Fruit fly (Drosophila melanogaster) whole organism, embryonic: ENCODE data around the gene ast.

Experiments used
- Awh ChIP-seq: fragments of 200-800 bp; sonication (Bioruptor generic); IDR thresholded peaks from 2 replicates; pipeline ENCODE4, ENCODE4 v1.3.6; 2022; ENCODE audit warnings: missing biosample characterization, missing genetic modification characterization
- Bgb ChIP-seq: fragments of 200-800 bp; sonication (Bioruptor generic); IDR thresholded peaks from 2 replicates; pipeline ENCODE4 v1.3.6; 2022; ENCODE audit warnings: missing biosample characterization, missing genetic modification characterization; ENCODE audit not compliant: partially characterized antibody
- CG1024 ChIP-seq: fragments of 200-800 bp; sonication (Bioruptor generic); IDR thresholded peaks from 2 replicates; pipeline ENCODE4 v1.3.6; 2022; ENCODE audit warnings: missing biosample characterization, missing genetic modification characterization
- CG10321 ChIP-seq: fragments of 200-800 bp; sonication (Bioruptor generic); IDR thresholded peaks from 2 replicates; pipeline ENCODE4 v1.3.6; 2022; ENCODE audit warnings: missing biosample characterization, missing genetic modification characterization
- CG10366 ChIP-seq: fragments of 200-800 bp; sonication (Bioruptor generic); IDR thresholded peaks from 2 replicates; pipeline ENCODE4 v1.3.6; 2022; ENCODE audit warnings: missing biosample characterization, missing genetic modification characterization
- CG10654 ChIP-seq: fragments of 200-800 bp; sonication (Bioruptor generic); optimal IDR thresholded peaks from 2 replicates; lab custom pipeline; 2016; ENCODE audit warnings: missing biosample characterization, missing genetic modification characterization
- CG12769 ChIP-seq: fragments of 200-800 bp; sonication (Bioruptor generic); optimal IDR thresholded peaks from 2 replicates; lab custom pipeline; 2019; ENCODE audit warnings: missing biosample characterization, mild to moderate bottlenecking, missing genetic modification characterization, moderate library complexity
- CG12942 ChIP-seq: fragments of 200-800 bp; sonication (Bioruptor generic); optimal IDR thresholded peaks from 3 replicates; lab custom pipeline; 2016; ENCODE audit warnings: missing biosample characterization, missing genetic modification characterization
- CG13894 ChIP-seq: fragments of 200-800 bp; sonication (Bioruptor generic); optimal IDR thresholded peaks from 3 replicates; lab custom pipeline; 2018; ENCODE audit warnings: missing biosample characterization, mild to moderate bottlenecking, missing genetic modification characterization, moderate library complexity
- CG18599 ChIP-seq: fragments of 200-800 bp; sonication (Bioruptor generic); optimal IDR thresholded peaks from 3 replicates; lab custom pipeline; 2017; ENCODE audit warnings: missing biosample characterization, missing genetic modification characterization, mild to moderate bottlenecking, moderate library complexity, missing genetic modification reagents
- CG2116 ChIP-seq: fragments of 200-800 bp; sonication (Bioruptor generic); optimal IDR thresholded peaks from 3 replicates; lab custom pipeline; 2018; ENCODE audit warnings: missing biosample characterization, mild to moderate bottlenecking, missing genetic modification characterization
- CG3407 ChIP-seq: fragments of 200-800 bp; sonication (Bioruptor generic); optimal IDR thresholded peaks from 2 replicates; lab custom pipeline; 2018; ENCODE audit warnings: missing biosample characterization, mild to moderate bottlenecking, missing genetic modification characterization
- CG34422 ChIP-seq: fragments of 200-800 bp; sonication (Bioruptor generic); IDR thresholded peaks from 3 replicates; pipeline ENCODE4 v1.3.6; 2022; ENCODE audit warnings: missing biosample characterization, missing genetic modification characterization
- CG4854 ChIP-seq: fragments of 200-800 bp; sonication (Bioruptor generic); optimal IDR thresholded peaks from 2 replicates; lab custom pipeline; 2016; ENCODE audit warnings: missing biosample characterization, missing genetic modification characterization, inconsistent platforms
- CG6654 ChIP-seq: fragments of 200-800 bp; sonication (Bioruptor generic); optimal IDR thresholded peaks from 2 replicates; lab custom pipeline; 2017; ENCODE audit warnings: missing biosample characterization, mild to moderate bottlenecking, missing genetic modification characterization
- CG7556 ChIP-seq: fragments of 200-800 bp; sonication (Bioruptor generic); optimal IDR thresholded peaks from 2 replicates; lab custom pipeline; 2017; ENCODE audit warnings: missing biosample characterization, mild to moderate bottlenecking, missing genetic modification characterization
- CG7745 ChIP-seq: fragments of 200-800 bp; sonication (Bioruptor generic); optimal IDR thresholded peaks from 2 replicates; lab custom pipeline; 2018; ENCODE audit warnings: missing biosample characterization, mild to moderate bottlenecking, missing genetic modification characterization, moderate library complexity
- CG7963 ChIP-seq: fragments of 200-800 bp; sonication (Bioruptor generic); IDR thresholded peaks from 3 replicates; pipeline ENCODE4 v1.3.6; 2022; ENCODE audit warnings: missing biosample characterization, missing genetic modification characterization; ENCODE audit not compliant: partially characterized antibody
- CHES-1-like ChIP-seq: fragments of 200-800 bp; sonication (Bioruptor generic); optimal IDR thresholded peaks from 2 replicates; lab custom pipeline; 2016; ENCODE audit warnings: missing biosample characterization, missing genetic modification characterization
- Drgx ChIP-seq: fragments of 200-800 bp; sonication (Bioruptor generic); IDR thresholded peaks from 2 replicates; pipeline ENCODE4 v1.3.6; 2022; ENCODE audit warnings: missing biosample characterization, missing genetic modification characterization
- ERR ChIP-seq: fragments of 200-800 bp; sonication (Bioruptor generic); optimal IDR thresholded peaks from 2 replicates; lab custom pipeline; 2016; ENCODE audit warnings: missing biosample characterization, missing genetic modification characterization
- H2.0 ChIP-seq: fragments of 200-800 bp; sonication (Bioruptor generic); IDR thresholded peaks from 2 replicates; pipeline ENCODE4 v1.3.6; 2022; ENCODE audit warnings: missing biosample characterization, missing genetic modification characterization
- HmgZ ChIP-seq: fragments of 200-800 bp; sonication (Bioruptor generic); optimal IDR thresholded peaks from 2 replicates; lab custom pipeline; 2018; ENCODE audit warnings: missing biosample characterization, mild to moderate bottlenecking, missing genetic modification characterization
- Myb ChIP-seq: fragments of 200-800 bp; sonication (Bioruptor generic); optimal IDR thresholded peaks from 2 replicates; lab custom pipeline; 2016; ENCODE audit warnings: missing biosample characterization, missing genetic modification characterization
- Side ChIP-seq: fragments of 200-800 bp; sonication (Bioruptor generic); optimal IDR thresholded peaks from 2 replicates; lab custom pipeline; 2016; ENCODE audit warnings: missing biosample characterization, missing genetic modification characterization
- Sox100B ChIP-seq: fragments of 200-800 bp; sonication (Bioruptor generic); optimal IDR thresholded peaks from 3 replicates; lab custom pipeline; 2018; ENCODE audit warnings: missing biosample characterization, mild to moderate bottlenecking, missing genetic modification characterization
- Ssrp ChIP-seq: fragments of 200-800 bp; sonication (Bioruptor generic); optimal IDR thresholded peaks from 2 replicates; lab custom pipeline; 2018; ENCODE audit warnings: missing biosample characterization, mild to moderate bottlenecking, missing genetic modification characterization, moderate library complexity
- ara ChIP-seq: fragments of 200-800 bp; sonication (Bioruptor generic); IDR thresholded peaks from 2 replicates; pipeline ENCODE4 v1.3.6; 2022; ENCODE audit warnings: missing biosample characterization, missing genetic modification characterization
- ase ChIP-seq: fragments of 200-800 bp; sonication (Bioruptor generic); IDR thresholded peaks from 3 replicates; pipeline ENCODE4 v1.3.6; 2022; ENCODE audit warnings: missing biosample characterization, missing genetic modification characterization
- btn ChIP-seq: fragments of 200-800 bp; sonication (Bioruptor generic); optimal IDR thresholded peaks from 2 replicates; lab custom pipeline; 2016; ENCODE audit warnings: missing biosample characterization, missing genetic modification characterization
- ci ChIP-seq: fragments of 200-800 bp; sonication (Bioruptor generic); IDR thresholded peaks from 3 replicates; pipeline ENCODE4 v1.3.6; 2022; ENCODE audit warnings: missing biosample characterization, missing genetic modification characterization
- croc ChIP-seq: fragments of 200-800 bp; sonication (Bioruptor generic); conservative IDR thresholded peaks from 3 replicates; pipeline ENCODE4 v1.3.6; 2022; ENCODE audit warnings: missing biosample characterization, missing genetic modification characterization
- ems ChIP-seq: fragments of 200-800 bp; sonication (Bioruptor generic); optimal IDR thresholded peaks from 3 replicates; lab custom pipeline; 2016; ENCODE audit warnings: missing biosample characterization, missing genetic modification characterization
- gcm ChIP-seq: fragments of 200-800 bp; sonication (Bioruptor generic); optimal IDR thresholded peaks from 2 replicates; lab custom pipeline; 2019; ENCODE audit warnings: missing biosample characterization, mild to moderate bottlenecking, missing genetic modification characterization, moderate library complexity
- hkb ChIP-seq, 2 experiments: fragments of 200-800 bp in 1 of 2; fragments of >200 bp in 1 of 2; sonication (Bioruptor generic) in 1 of 2; IDR thresholded peaks in 1 of 2; optimal IDR thresholded peaks in 1 of 2; 2 replicates each; pipeline versions ENCODE4 v1.3.6 to Lab custom; 2017 to 2022; ENCODE audit warnings: missing biosample characterization in 1 of 2, missing genetic modification characterization in 1 of 2
- kah ChIP-seq: fragments of 200-800 bp; sonication (Bioruptor generic); optimal IDR thresholded peaks from 2 replicates; lab custom pipeline; 2018; ENCODE audit warnings: missing biosample characterization, mild to moderate bottlenecking, missing genetic modification characterization
- klu ChIP-seq: fragments of 200-800 bp; sonication (Bioruptor generic); IDR thresholded peaks from 2 replicates; pipeline ENCODE4 v1.3.6; 2022; ENCODE audit warnings: missing biosample characterization, missing genetic modification characterization
- odd ChIP-seq: fragments of 200-800 bp; sonication (Bioruptor generic); optimal IDR thresholded peaks from 2 replicates; lab custom pipeline; 2017; ENCODE audit warnings: missing biosample characterization, mild to moderate bottlenecking, missing genetic modification characterization
- otp ChIP-seq: fragments of 200-800 bp; sonication (Bioruptor generic); IDR thresholded peaks from 3 replicates; pipeline ENCODE4, ENCODE4 v1.3.6; 2022; ENCODE audit warnings: missing biosample characterization, missing genetic modification characterization
- pan ChIP-seq, 4 experiments: fragments of >200 bp in 3 of 4; fragments of 200-800 bp in 1 of 4; sonication (Bioruptor generic) in 1 of 4; optimal IDR thresholded peaks in 3 of 4; IDR thresholded peaks in 1 of 4; 2 replicates each; pipeline versions ENCODE4 v1.3.6 to Lab custom; 2017 to 2022; ENCODE audit warnings: missing biosample characterization in 2 of 4, missing genetic modification characterization in 2 of 4, mixed read lengths in 1 of 4
- row ChIP-seq: fragments of 200-800 bp; sonication (Bioruptor generic); IDR thresholded peaks from 3 replicates; pipeline ENCODE4 v1.3.6; 2022; ENCODE audit warnings: missing biosample characterization, missing genetic modification characterization
- schlank ChIP-seq: fragments of 200-800 bp; sonication (Bioruptor generic); optimal IDR thresholded peaks from 2 replicates; lab custom pipeline; 2018; ENCODE audit warnings: missing biosample characterization, mild to moderate bottlenecking, missing genetic modification characterization
- seq ChIP-seq: fragments of 200-800 bp; sonication (Bioruptor generic); IDR thresholded peaks from 2 replicates; pipeline ENCODE4 v1.3.6; 2022; ENCODE audit warnings: missing biosample characterization, missing genetic modification characterization
- sqz ChIP-seq: fragments of 200-800 bp; sonication (Bioruptor generic); optimal IDR thresholded peaks from 3 replicates; lab custom pipeline; 2018; ENCODE audit warnings: missing biosample characterization, mild to moderate bottlenecking, missing genetic modification characterization
- stc ChIP-seq: fragments of 200-800 bp; sonication (Bioruptor generic); IDR thresholded peaks from 2 replicates; pipeline ENCODE4 v1.3.6; 2022; ENCODE audit warnings: missing biosample characterization, missing genetic modification characterization
- sug ChIP-seq: fragments of 200-800 bp; optimal IDR thresholded peaks from 2 replicates; lab custom pipeline; 2019; ENCODE audit warnings: missing biosample characterization, mild to moderate bottlenecking, missing genetic modification characterization, moderate library complexity
- tna ChIP-seq: fragments of 200-800 bp; sonication (Bioruptor generic); IDR thresholded peaks from 2 replicates; pipeline ENCODE4 v1.3.6; 2022; ENCODE audit warnings: missing biosample characterization, missing genetic modification characterization; ENCODE audit not compliant: partially characterized antibody
- yki ChIP-seq: fragments of >200 bp; optimal IDR thresholded peaks from 3 replicates; lab custom pipeline; 2018
- zen ChIP-seq: fragments of 200-800 bp; sonication (Bioruptor generic); optimal IDR thresholded peaks from 3 replicates; lab custom pipeline; 2018; ENCODE audit warnings: missing biosample characterization, mild to moderate bottlenecking, missing genetic modification characterization, moderate library complexity

Gene ast

DNA sequence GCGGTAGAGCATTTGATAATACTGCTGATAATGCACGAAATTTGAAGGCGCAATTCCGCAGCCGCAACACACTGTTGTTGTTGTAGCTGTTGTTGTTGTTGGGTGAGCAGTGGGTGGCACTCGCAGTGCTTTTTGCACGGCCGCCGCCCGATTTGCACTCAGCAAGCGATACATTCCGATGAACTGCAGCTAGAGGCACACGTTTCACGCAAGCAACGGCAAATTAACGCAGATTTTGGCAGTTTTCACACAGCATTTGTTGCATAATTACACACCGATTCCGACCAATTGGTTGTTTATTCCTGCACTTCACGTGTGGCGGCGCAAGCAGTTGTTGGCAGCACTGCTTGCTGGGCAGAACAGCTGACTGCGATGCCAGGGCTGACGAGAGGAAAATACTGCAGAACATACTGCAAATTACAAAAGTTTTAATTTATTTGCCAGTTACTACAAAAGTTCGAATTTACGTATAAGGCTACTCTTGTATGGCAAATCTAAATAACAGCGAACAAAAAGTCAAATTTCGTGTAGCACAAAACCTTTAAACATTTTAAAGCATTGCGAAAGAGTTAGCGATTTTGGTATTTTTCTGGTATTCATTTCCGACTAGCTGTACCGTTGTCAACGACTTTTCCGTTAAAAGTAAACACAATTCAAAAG is 30.4 kb downstream of the ast start, which contains the start of the genes PolrMT and CG14339 (continued):
- TF ChIP-seq Ssrp (tag; lab: Kevin White, UChicago) = no peak
- peak; percentile 7 for TF ChIP-seq CG2116 (GFP tag; lab: Kevin White, UChicago)
- no peak for TF ChIP-seq stc (GFP tag; lab: Robert Waterston, UW)
- TF ChIP-seq sqz (GFP tag; lab: Kevin White, UChicago) = no peak
- TF ChIP-seq gcm (GFP tag; lab: Kevin White, UChicago) = no peak
- 0 out of 2 replicates have a peak, but pooled peaks have one; percentile 23 for TF ChIP-seq Drgx (GFP tag; lab: Robert Waterston, UW)
- TF ChIP-seq CG7963 (GFP tag; lab: Robert Waterston, UW) = no peak
- TF ChIP-seq ci (GFP tag; lab: Robert Waterston, UW) = 0 out of 3 replicates have a peak, but pooled peaks have one; percentile 15
- TF ChIP-seq CG12769 (tag; lab: Kevin White, UChicago) = no peak
- TF ChIP-seq CG12942 = peak; percentile 15
- no peak for TF ChIP-seq CG10366
- no peak for TF ChIP-seq Side (GFP tag; lab: Kevin White, UChicago)
- no peak for TF ChIP-seq odd (GFP tag; lab: Kevin White, UChicago)
- TF ChIP-seq CG10654 (GFP tag; lab: Kevin White, UChicago) = peak; percentile 28
- TF ChIP-seq croc (GFP tag; lab: Robert Waterston, UW) = no peak; the same call in 2 of the 3 replicates
- TF ChIP-seq schlank = no peak
- peak; percentile 83 for TF ChIP-seq sug (tag; lab: Kevin White, UChicago)
- TF ChIP-seq ase = no peak
- peak; percentile 46 for TF ChIP-seq ems (GFP tag; lab: Kevin White, UChicago)
- no peak for TF ChIP-seq CG4854 (GFP tag; lab: Kevin White, UChicago)
- TF ChIP-seq tna (GFP tag; lab: Robert Waterston, UW) = 0 out of 2 replicates have a peak, but pooled peaks have one; percentile 34
- peak; percentile 66 for TF ChIP-seq row (GFP tag; lab: Robert Waterston, UW)
- TF ChIP-seq btn (GFP tag; lab: Kevin White, UChicago) = no peak
- no peak for TF ChIP-seq CG3407 (GFP tag; lab: Kevin White, UChicago)
- no peak for TF ChIP-seq CG10321 (GFP tag; lab: Robert Waterston, UW)
- TF ChIP-seq HmgZ (tag; lab: Kevin White, UChicago) = peak; percentile 78
- peak; percentile 98 for TF ChIP-seq Myb (GFP tag; lab: Kevin White, UChicago)
- no peak for TF ChIP-seq ERR (GFP tag; lab: Kevin White, UChicago)
- peak; percentile 92 for TF ChIP-seq CG34422 (GFP tag; lab: Robert Waterston, UW)
- TF ChIP-seq CG18599 (GFP tag; lab: Kevin White, UChicago) = no peak
- no peak for TF ChIP-seq otp (GFP tag; lab: Robert Waterston, UW)
- TF ChIP-seq CG7556 (GFP tag; lab: Kevin White, UChicago) = no peak
- TF ChIP-seq yki (lab: Kevin White, UChicago) = no peak
- TF ChIP-seq zen (tag; lab: Kevin White, UChicago) = peak; percentile 26
- peak; percentile 45 for TF ChIP-seq hkb (optimal IDR thresholded peaks at IDR 0.05; lab: Kevin White, UChicago)
- TF ChIP-seq hkb (GFP tag; IDR thresholded peaks at IDR 0.05; lab: Robert Waterston, UW) = 0 out of 2 replicates have a peak, but pooled peaks have one; percentile 11
- 0 out of 2 replicates have a peak, but pooled peaks have one; percentile 5 for TF ChIP-seq H2.0
- no peak for TF ChIP-seq Awh (GFP tag; lab: Robert Waterston, UW)
- TF ChIP-seq CHES-1-like (GFP tag; lab: Kevin White, UChicago) = peak; percentile 82
- no peak for TF ChIP-seq Bgb
- peak; percentile 23; the same call in 1 of the 2 replicates for TF ChIP-seq ara (GFP tag; lab: Robert Waterston, UW)
- TF ChIP-seq pan (optimal IDR thresholded peaks at IDR 0.05; lab: Kevin White, UChicago) = no peak
- peak in 1 of 2 experiments; percentile 22 for TF ChIP-seq pan (GFP tag; optimal IDR thresholded peaks at IDR 0.05 in 1 of 2, IDR thresholded peaks at IDR 0.05 in 1 of 2)
- TF ChIP-seq CG6654 (GFP tag; lab: Kevin White, UChicago) = no peak
- TF ChIP-seq kah (GFP tag; lab: Kevin White, UChicago) = no peak
- TF ChIP-seq klu (GFP tag; lab: Robert Waterston, UW) = no peak
- TF ChIP-seq Sox100B = no peak
- TF ChIP-seq CG7745 = no peak
- TF ChIP-seq CG13894 (tag; lab: Kevin White, UChicago) = no peak
- TF ChIP-seq CG1024 = no peak
- no peak for TF ChIP-seq seq
